Worm (Caenorhabditis elegans) whole organism, mixed stage, embryonic: ENCODE measurements around the gene ugt-50.

Experiments
- M03D4.4 ChIP-seq: sonication (generic microtip); optimal IDR thresholded peaks from 2 replicates; lab custom pipeline; 2017; ENCODE audit warnings: mild to moderate bottlenecking, missing genetic modification characterization, missing compliant biosample characterization
- blmp-1 ChIP-seq: fragments of 150-350 bp; optimal IDR thresholded peaks from 2 replicates; lab custom pipeline; 2014; ENCODE audit warnings: missing biosample characterization, missing genetic modification characterization
- cnd-1 ChIP-seq: fragments of 200-800 bp; sonication (Bioruptor generic); optimal IDR thresholded peaks from 2 replicates; lab custom pipeline; 2018; ENCODE audit warnings: mild to moderate bottlenecking, missing genetic modification characterization, missing compliant biosample characterization
- elt-1 ChIP-seq: sonication (generic microtip); optimal IDR thresholded peaks from 2 replicates; lab custom pipeline; 2017; ENCODE audit warnings: missing genetic modification characterization, mild to moderate bottlenecking, missing compliant biosample characterization, antibody characterized with exemption, moderate library complexity, borderline replicate concordance; ENCODE audit not compliant: insufficient read depth
- elt-3 ChIP-seq: fragments of 150-350 bp; optimal IDR thresholded peaks from 2 replicates; lab custom pipeline; 2014; ENCODE audit warnings: missing biosample characterization, missing genetic modification characterization
- mls-2 ChIP-seq: sonication (generic microtip); optimal IDR thresholded peaks from 2 replicates; lab custom pipeline; 2016; ENCODE audit warnings: mild to moderate bottlenecking, missing genetic modification characterization, moderate library complexity, missing compliant biosample characterization
- nhr-2 ChIP-seq: fragments of 150-350 bp; optimal IDR thresholded peaks from 2 replicates; lab custom pipeline; 2014; ENCODE audit warnings: missing biosample characterization, missing genetic modification characterization
- nhr-28 ChIP-seq: fragments of 150-350 bp; optimal IDR thresholded peaks from 2 replicates; lab custom pipeline; 2014; ENCODE audit warnings: missing biosample characterization, missing genetic modification characterization
- nhr-76 ChIP-seq: sonication (generic microtip); optimal IDR thresholded peaks from 2 replicates; lab custom pipeline; 2017; ENCODE audit warnings: missing biosample characterization, missing genetic modification characterization
- pha-4 ChIP-seq: fragments of 150-350 bp; optimal IDR thresholded peaks from 2 replicates; lab custom pipeline; 2018; ENCODE audit warnings: missing biosample characterization, missing genetic modification reagents, missing genetic modification characterization
- snpc-4 ChIP-seq: fragments of 150-350 bp; optimal IDR thresholded peaks from 2 replicates; lab custom pipeline; 2014; ENCODE audit warnings: missing biosample characterization, missing genetic modification characterization
- sptf-1 ChIP-seq: sonication (generic microtip); optimal IDR thresholded peaks from 2 replicates; lab custom pipeline; 2017; ENCODE audit warnings: mild to moderate bottlenecking, missing genetic modification characterization, moderate library complexity, missing compliant biosample characterization
- unc-39 ChIP-seq: fragments of 150-350 bp; optimal IDR thresholded peaks from 2 replicates; lab custom pipeline; 2014; ENCODE audit warnings: missing biosample characterization, missing genetic modification characterization

- TF ChIP-seq nhr-76 (tag; lab: Kevin White, UChicago) (no peak), blmp-1 (tag; lab: Kevin White, UChicago) (no peak), snpc-4 (no peak), elt-3 (tag; lab: Kevin White, UChicago) (no peak), mls-2 (no peak), nhr-2 (tag; lab: Kevin White, UChicago) (no peak), elt-1 (tag; lab: Kevin White, UChicago) (no peak), nhr-28 (tag; lab: Kevin White, UChicago) (no peak), unc-39 (tag; lab: Kevin White, UChicago) (no peak), pha-4 (no peak), cnd-1 (tag; lab: Kevin White, UChicago) (no peak), sptf-1 (tag; lab: Kevin White, UChicago) (no peak), M03D4.4 (tag; lab: Kevin White, UChicago) (no peak)
Measured at ce11 chrX:12738454-12738853, 47.1 kb downstream of the ugt-50 start, which contains the start of gene pgp-13.
